Fruit fly (Drosophila melanogaster) whole organism, embryonic: ENCODE data around the gene CG6937.

ENCODE experiments used
- Atf6 ChIP-seq: fragments of 200-800 bp; sonication (Bioruptor generic); IDR thresholded peaks from 2 replicates; pipeline ENCODE4 v1.3.6; 2022; ENCODE audit warnings: missing biosample characterization, missing genetic modification characterization
- B-H2 ChIP-seq: fragments of 200-800 bp; sonication (Bioruptor generic); optimal IDR thresholded peaks from 2 replicates; lab custom pipeline; 2018; ENCODE audit warnings: missing biosample characterization, mild to moderate bottlenecking, missing genetic modification characterization
- Bgb ChIP-seq: fragments of 200-800 bp; sonication (Bioruptor generic); IDR thresholded peaks from 2 replicates; pipeline ENCODE4 v1.3.6; 2022; ENCODE audit warnings: missing biosample characterization, missing genetic modification characterization; ENCODE audit not compliant: partially characterized antibody
- CG10462 ChIP-seq: fragments of 200-800 bp; sonication (Bioruptor generic); optimal IDR thresholded peaks from 2 replicates; lab custom pipeline; 2016; ENCODE audit warnings: missing biosample characterization, missing genetic modification characterization
- CG12155 ChIP-seq: fragments of 200-800 bp; sonication (Bioruptor generic); optimal IDR thresholded peaks from 3 replicates; lab custom pipeline; 2016; ENCODE audit warnings: missing biosample characterization, missing genetic modification characterization
- CG14014 ChIP-seq: fragments of 200-800 bp; sonication (Bioruptor generic); IDR thresholded peaks from 2 replicates; pipeline ENCODE4 v1.3.6; 2022; ENCODE audit warnings: missing biosample characterization, missing genetic modification characterization
- CG1603 ChIP-seq: fragments of 200-800 bp; sonication (Bioruptor generic); optimal IDR thresholded peaks from 2 replicates; lab custom pipeline; 2019; ENCODE audit warnings: missing biosample characterization, mild to moderate bottlenecking, missing genetic modification characterization, moderate library complexity
- CG18476 ChIP-seq: fragments of 200-800 bp; sonication (Bioruptor generic); optimal IDR thresholded peaks from 2 replicates; lab custom pipeline; 2016; ENCODE audit warnings: missing biosample characterization, mild to moderate bottlenecking, missing genetic modification characterization
- CG18764 ChIP-seq: fragments of 200-800 bp; sonication (Bioruptor generic); optimal IDR thresholded peaks from 3 replicates; lab custom pipeline; 2016; ENCODE audit warnings: missing biosample characterization, missing genetic modification characterization
- CG3726 ChIP-seq: fragments of 200-800 bp; sonication (Bioruptor generic); IDR thresholded peaks from 3 replicates; pipeline ENCODE4, ENCODE4 v1.3.6; 2022; ENCODE audit warnings: missing biosample characterization, missing genetic modification characterization
- CG43689 ChIP-seq: fragments of 200-800 bp; sonication (Bioruptor generic); IDR thresholded peaks from 2 replicates; pipeline ENCODE4 v1.3.6; 2022; ENCODE audit warnings: missing biosample characterization, missing genetic modification characterization
- CG5180 ChIP-seq: fragments of 200-800 bp; sonication (Bioruptor generic); optimal IDR thresholded peaks from 3 replicates; lab custom pipeline; 2017; ENCODE audit warnings: missing biosample characterization, missing genetic modification characterization, mild to moderate bottlenecking, moderate library complexity, missing genetic modification reagents
- CG5953 ChIP-seq: fragments of 200-800 bp; sonication (Bioruptor generic); IDR thresholded peaks from 2 replicates; pipeline ENCODE4 v1.3.6; 2022; ENCODE audit warnings: missing biosample characterization, missing genetic modification characterization
- CG7357 ChIP-seq: fragments of 200-800 bp; sonication (Bioruptor generic); IDR thresholded peaks from 3 replicates; pipeline ENCODE4 v1.3.6; 2022; ENCODE audit warnings: missing biosample characterization, missing genetic modification characterization
- CG7963 ChIP-seq: fragments of 200-800 bp; sonication (Bioruptor generic); IDR thresholded peaks from 3 replicates; pipeline ENCODE4 v1.3.6; 2022; ENCODE audit warnings: missing biosample characterization, missing genetic modification characterization; ENCODE audit not compliant: partially characterized antibody
- CG7987 ChIP-seq: fragments of 200-800 bp; sonication (Bioruptor generic); optimal IDR thresholded peaks from 2 replicates; lab custom pipeline; 2018; ENCODE audit warnings: missing biosample characterization, mild to moderate bottlenecking, missing genetic modification characterization, moderate library complexity
- CG8281 ChIP-seq: fragments of 200-800 bp; sonication (Bioruptor generic); optimal IDR thresholded peaks from 2 replicates; lab custom pipeline; 2018; ENCODE audit warnings: missing biosample characterization, mild to moderate bottlenecking, missing genetic modification characterization, moderate library complexity
- CG9215 ChIP-seq: fragments of 200-800 bp; sonication (Bioruptor generic); IDR thresholded peaks from 2 replicates; pipeline ENCODE4 v1.3.6; 2022; ENCODE audit warnings: missing biosample characterization, missing genetic modification characterization
- CkIIα-i1 ChIP-seq: fragments of 200-800 bp; sonication (Bioruptor generic); IDR thresholded peaks from 2 replicates; pipeline ENCODE4 v1.3.6; 2022; ENCODE audit warnings: missing biosample characterization, missing genetic modification characterization
- CrebB ChIP-seq: fragments of 200-800 bp; sonication (Bioruptor generic); optimal IDR thresholded peaks from 3 replicates; lab custom pipeline; 2018; ENCODE audit warnings: missing biosample characterization, mild to moderate bottlenecking, missing genetic modification characterization
- Dbx ChIP-seq: fragments of 200-800 bp; sonication (Bioruptor generic); IDR thresholded peaks from 3 replicates; pipeline ENCODE4 v1.3.6; 2022; ENCODE audit warnings: missing biosample characterization, missing genetic modification characterization
- Dip3 ChIP-seq: fragments of 200-800 bp; sonication (Bioruptor generic); optimal IDR thresholded peaks from 3 replicates; lab custom pipeline; 2016; ENCODE audit warnings: missing biosample characterization, missing genetic modification characterization
- Ets97D ChIP-seq: fragments of 200-800 bp; sonication (Bioruptor generic); optimal IDR thresholded peaks from 3 replicates; lab custom pipeline; 2016; ENCODE audit warnings: missing biosample characterization, missing genetic modification characterization
- Fer3 ChIP-seq: fragments of 200-800 bp; sonication (Bioruptor generic); optimal IDR thresholded peaks from 2 replicates; lab custom pipeline; 2018; ENCODE audit warnings: missing biosample characterization, mild to moderate bottlenecking, missing genetic modification characterization, moderate library complexity
- Hmr ChIP-seq: fragments of 200-800 bp; sonication (Bioruptor generic); optimal IDR thresholded peaks from 3 replicates; lab custom pipeline; 2017; ENCODE audit warnings: mild to moderate bottlenecking, missing biosample characterization, missing genetic modification reagents, missing genetic modification characterization
- Hmx ChIP-seq: fragments of 200-800 bp; sonication (Bioruptor generic); optimal IDR thresholded peaks from 2 replicates; lab custom pipeline; 2016; ENCODE audit warnings: missing biosample characterization, missing genetic modification characterization
- Hr3 ChIP-seq: fragments of 200-800 bp; sonication (Bioruptor generic); optimal IDR thresholded peaks from 3 replicates; lab custom pipeline; 2016; ENCODE audit warnings: missing biosample characterization, missing genetic modification characterization
- Hr39 ChIP-seq: fragments of >200 bp; optimal IDR thresholded peaks from 2 replicates; lab custom pipeline; 2017
- Nf-YC ChIP-seq: fragments of 200-800 bp; optimal IDR thresholded peaks from 3 replicates; lab custom pipeline; 2019; ENCODE audit warnings: missing biosample characterization, mild to moderate bottlenecking, missing genetic modification characterization, moderate library complexity
- NfI ChIP-seq: fragments of 200-800 bp; sonication (Bioruptor generic); optimal IDR thresholded peaks from 3 replicates; lab custom pipeline; 2018; ENCODE audit warnings: missing biosample characterization, mild to moderate bottlenecking, missing genetic modification characterization, moderate library complexity
- Oaz ChIP-seq: fragments of 200-800 bp; sonication (Bioruptor generic); IDR thresholded peaks from 2 replicates; pipeline ENCODE4 v1.3.6; 2022; ENCODE audit warnings: missing biosample characterization, missing genetic modification characterization
- Ravus ChIP-seq: fragments of 200-800 bp; sonication (Bioruptor generic); IDR thresholded peaks from 2 replicates; pipeline ENCODE4 v1.3.6; 2022; ENCODE audit warnings: missing biosample characterization, missing genetic modification characterization
- Rx ChIP-seq: fragments of 200-800 bp; sonication (Bioruptor generic); IDR thresholded peaks from 2 replicates; pipeline ENCODE4 v1.3.6; 2022; ENCODE audit warnings: missing biosample characterization, missing genetic modification characterization
- Six4 ChIP-seq: fragments of 200-800 bp; sonication (Bioruptor generic); optimal IDR thresholded peaks from 2 replicates; lab custom pipeline; 2016; ENCODE audit warnings: missing biosample characterization, missing genetic modification characterization
- Sox102F ChIP-seq: fragments of 200-800 bp; sonication (Bioruptor generic); optimal IDR thresholded peaks from 2 replicates; lab custom pipeline; 2018; ENCODE audit warnings: missing biosample characterization, mild to moderate bottlenecking, missing genetic modification characterization, moderate library complexity
- Spps ChIP-seq: fragments of 200-800 bp; sonication (Bioruptor generic); optimal IDR thresholded peaks from 2 replicates; lab custom pipeline; 2018; ENCODE audit warnings: missing biosample characterization, mild to moderate bottlenecking, missing genetic modification characterization
- Ssrp ChIP-seq: fragments of 200-800 bp; sonication (Bioruptor generic); optimal IDR thresholded peaks from 2 replicates; lab custom pipeline; 2018; ENCODE audit warnings: missing biosample characterization, mild to moderate bottlenecking, missing genetic modification characterization, moderate library complexity
- TFAM ChIP-seq: fragments of 200-800 bp; sonication (Bioruptor generic); optimal IDR thresholded peaks from 2 replicates; lab custom pipeline; 2017; ENCODE audit warnings: missing biosample characterization, missing genetic modification characterization, inconsistent platforms
- dati ChIP-seq: fragments of 200-800 bp; sonication (Bioruptor generic); IDR thresholded peaks from 2 replicates; pipeline ENCODE4 v1.3.6; 2022; ENCODE audit warnings: missing biosample characterization, missing genetic modification characterization
- emc ChIP-seq: fragments of 200-800 bp; sonication (Bioruptor generic); optimal IDR thresholded peaks from 2 replicates; lab custom pipeline; 2016; ENCODE audit warnings: missing biosample characterization, missing genetic modification characterization
- fd102C ChIP-seq: fragments of 200-800 bp; sonication (Bioruptor generic); optimal IDR thresholded peaks from 2 replicates; lab custom pipeline; 2018; ENCODE audit warnings: missing biosample characterization, mild to moderate bottlenecking, missing genetic modification characterization, moderate library complexity
- gce ChIP-seq: fragments of 200-800 bp; sonication (Bioruptor generic); IDR thresholded peaks from 3 replicates; pipeline ENCODE4 v1.3.6; 2022; ENCODE audit warnings: missing biosample characterization, missing genetic modification characterization
- jing ChIP-seq: fragments of 200-800 bp; sonication (Bioruptor generic); optimal IDR thresholded peaks from 2 replicates; lab custom pipeline; 2018; ENCODE audit warnings: missing biosample characterization, mild to moderate bottlenecking, missing genetic modification characterization
- lmd ChIP-seq: fragments of 200-800 bp; sonication (Bioruptor generic); IDR thresholded peaks from 2 replicates; pipeline ENCODE4 v1.3.6; 2022; ENCODE audit warnings: missing biosample characterization, missing genetic modification characterization
- odd ChIP-seq: fragments of 200-800 bp; sonication (Bioruptor generic); optimal IDR thresholded peaks from 2 replicates; lab custom pipeline; 2017; ENCODE audit warnings: missing biosample characterization, mild to moderate bottlenecking, missing genetic modification characterization
- org-1 ChIP-seq: fragments of 200-800 bp; sonication (Bioruptor generic); optimal IDR thresholded peaks from 2 replicates; lab custom pipeline; 2017; ENCODE audit warnings: missing biosample characterization, missing genetic modification characterization
- p53 ChIP-seq: fragments of 200-800 bp; sonication (Bioruptor generic); optimal IDR thresholded peaks from 2 replicates; lab custom pipeline; 2016; ENCODE audit warnings: missing biosample characterization, missing genetic modification characterization
- pita ChIP-seq: fragments of 200-800 bp; sonication (Bioruptor generic); optimal IDR thresholded peaks from 2 replicates; lab custom pipeline; 2017; ENCODE audit warnings: missing biosample characterization, mild to moderate bottlenecking, missing genetic modification characterization
- ro ChIP-seq: fragments of 200-800 bp; sonication (Bioruptor generic); IDR thresholded peaks from 2 replicates; pipeline ENCODE4 v1.3.6; 2022; ENCODE audit warnings: missing biosample characterization, missing genetic modification characterization
- wek ChIP-seq: fragments of 200-800 bp; sonication (Bioruptor generic); optimal IDR thresholded peaks from 3 replicates; lab custom pipeline; 2018; ENCODE audit warnings: missing biosample characterization, mild to moderate bottlenecking, missing genetic modification characterization, moderate library complexity
- zen ChIP-seq: fragments of 200-800 bp; sonication (Bioruptor generic); optimal IDR thresholded peaks from 3 replicates; lab custom pipeline; 2018; ENCODE audit warnings: missing biosample characterization, mild to moderate bottlenecking, missing genetic modification characterization, moderate library complexity

CG6937 gene

dm6 chr3R:22625514-22626333, 41.2 kb downstream of the CG6937 start (continued):
- TF ChIP-seq CG14014 (GFP tag; lab: Robert Waterston, UW) = no peak
- TF ChIP-seq CG43689 (GFP tag; lab: Robert Waterston, UW) = no peak
- no peak for TF ChIP-seq CG5953 (GFP tag; lab: Robert Waterston, UW)
- TF ChIP-seq CG18764 = peak; percentile 6
- no peak for TF ChIP-seq gce (GFP tag; lab: Robert Waterston, UW)
- TF ChIP-seq CG7357 (GFP tag; lab: Robert Waterston, UW) = no peak
- no peak for TF ChIP-seq Dip3 (GFP tag; lab: Kevin White, UChicago)
- TF ChIP-seq CkIIα-i1 (GFP tag; lab: Robert Waterston, UW) = no peak
- no peak for TF ChIP-seq Nf-YC (tag; lab: Kevin White, UChicago)
- TF ChIP-seq CG10462 = peak; percentile 14
- TF ChIP-seq p53 (GFP tag; lab: Kevin White, UChicago) = no peak
- TF ChIP-seq odd = peak; percentile 9
- TF ChIP-seq pita (GFP tag; lab: Kevin White, UChicago) = no peak
- TF ChIP-seq Oaz (GFP tag; lab: Robert Waterston, UW) = no peak
- no peak for TF ChIP-seq CG9215
- peak; percentile 2 for TF ChIP-seq org-1
- TF ChIP-seq CG1603 (tag; lab: Kevin White, UChicago) = peak; percentile 23
- TF ChIP-seq Sox102F = peak; percentile 60
- no peak for TF ChIP-seq wek
- TF ChIP-seq emc = no peak
- no peak for TF ChIP-seq Hmx (GFP tag; lab: Kevin White, UChicago)
- no peak for TF ChIP-seq Rx (GFP tag; lab: Robert Waterston, UW)
- no peak for TF ChIP-seq CrebB (tag; lab: Kevin White, UChicago)
- TF ChIP-seq jing (GFP tag; lab: Kevin White, UChicago) = no peak
- TF ChIP-seq Hr39 (lab: Kevin White, UChicago) = no peak
- TF ChIP-seq Atf6 (GFP tag; lab: Robert Waterston, UW) = no peak
- TF ChIP-seq zen = no peak
- no peak for TF ChIP-seq lmd
- no peak for TF ChIP-seq CG18476
- no peak for TF ChIP-seq ro
- TF ChIP-seq Six4 (GFP tag; lab: Kevin White, UChicago) = no peak
- TF ChIP-seq CG5180 (GFP tag; lab: Kevin White, UChicago) = no peak
- TF ChIP-seq NfI (GFP tag; lab: Kevin White, UChicago) = no peak
- TF ChIP-seq TFAM (GFP tag; lab: Kevin White, UChicago) = no peak
- peak; percentile 58 for TF ChIP-seq Hmr (GFP tag; lab: Kevin White, UChicago)
- TF ChIP-seq B-H2 (GFP tag; lab: Kevin White, UChicago) = no peak
- no peak for TF ChIP-seq CG7963 (GFP tag; lab: Robert Waterston, UW)
- TF ChIP-seq Ssrp = peak; percentile 47
- peak; percentile 12 for TF ChIP-seq Spps (tag; lab: Kevin White, UChicago)
- TF ChIP-seq Ravus (GFP tag; lab: Robert Waterston, UW) = no peak
- 0 out of 2 replicates have a peak, but pooled peaks have one; percentile 4 for TF ChIP-seq Bgb (GFP tag; lab: Robert Waterston, UW)
- TF ChIP-seq fd102C (GFP tag; lab: Kevin White, UChicago) = no peak
- TF ChIP-seq Fer3 (tag; lab: Kevin White, UChicago) = no peak
- TF ChIP-seq Dbx (GFP tag; lab: Robert Waterston, UW) = no peak
- TF ChIP-seq CG12155 (GFP tag; lab: Kevin White, UChicago) = no peak
- TF ChIP-seq CG3726 (GFP tag; lab: Robert Waterston, UW) = no peak
- no peak for TF ChIP-seq Ets97D (GFP tag; lab: Kevin White, UChicago)
- no peak for TF ChIP-seq CG7987
- no peak for TF ChIP-seq CG8281
- peak; percentile 28 for TF ChIP-seq Hr3 (GFP tag; lab: Kevin White, UChicago)
- TF ChIP-seq dati (GFP tag; lab: Robert Waterston, UW) = no peak
